Fruit fly (Drosophila melanogaster) whole organism, pupa: ENCODE data around the gene zld.

Experiments
- CG13204 ChIP-seq: fragments of 200-800 bp; sonication (Bioruptor generic); optimal IDR thresholded peaks from 2 replicates; lab custom pipeline; 2018; ENCODE audit warnings: missing biosample characterization, mild to moderate bottlenecking, missing genetic modification characterization, moderate library complexity
- CG9948 ChIP-seq: fragments of 200-800 bp; sonication (Bioruptor generic); optimal IDR thresholded peaks from 2 replicates; lab custom pipeline; 2018; ENCODE audit warnings: missing biosample characterization, mild to moderate bottlenecking, missing genetic modification characterization, moderate library complexity

- peak; percentile 35 for TF ChIP-seq CG13204 (GFP tag; lab: Kevin White, UChicago)
- TF ChIP-seq CG9948, result no peak
These were observed 29.2 kb downstream of the zld start for dm6 chrX:19754152-19754579.
